Worm (Caenorhabditis elegans) whole organism, L4 larva: ENCODE measurements around the gene R13H4.7.

ENCODE experiments used
- F37D6.2 ChIP-seq: sonication (generic microtip); optimal IDR thresholded peaks from 2 replicates; lab custom pipeline; 2016; ENCODE audit warnings: mild to moderate bottlenecking, missing genetic modification characterization, missing compliant biosample characterization
- T20F7.1 ChIP-seq: fragments of 200-800 bp; sonication (Bioruptor generic); optimal IDR thresholded peaks from 2 replicates; lab custom pipeline; 2018; ENCODE audit warnings: mild to moderate bottlenecking, missing genetic modification characterization, missing compliant biosample characterization
- Y105C5A.15 ChIP-seq: fragments of 200-800 bp; sonication (Bioruptor generic); IDR thresholded peaks from 2 replicates; pipeline ENCODE4 v1.3.6; 2022; ENCODE audit warnings: missing genetic modification characterization, missing compliant biosample characterization
- Y75B8A.6 ChIP-seq: fragments of 200-800 bp; sonication (Bioruptor generic); IDR thresholded peaks from 2 replicates; pipeline ENCODE4 v1.3.6; 2022; ENCODE audit warnings: missing genetic modification reagents, missing genetic modification characterization, missing compliant biosample characterization
- aly-2 ChIP-seq: sonication (generic microtip); optimal IDR thresholded peaks from 2 replicates; lab custom pipeline; 2018; ENCODE audit warnings: missing biosample characterization, missing genetic modification characterization
- ama-1 ChIP-seq: fragments of 150-350 bp; optimal IDR thresholded peaks from 2 replicates; lab custom pipeline; 2014; ENCODE audit warnings: inconsistent platforms, mixed read lengths
- ceh-20 ChIP-seq: fragments of 200-800 bp; sonication (Bioruptor generic); IDR thresholded peaks from 2 replicates; pipeline ENCODE4 v1.3.6; 2022; ENCODE audit warnings: missing genetic modification reagents, missing genetic modification characterization, missing compliant biosample characterization
- ceh-28 ChIP-seq: fragments of 150-350 bp; optimal IDR thresholded peaks from 2 replicates; lab custom pipeline; 2014; ENCODE audit warnings: missing biosample characterization, missing genetic modification reagents, missing genetic modification characterization
- ceh-44 ChIP-seq: fragments of 200-800 bp; sonication (Bioruptor generic); IDR thresholded peaks from 2 replicates; pipeline ENCODE4 v1.3.6; 2022; ENCODE audit warnings: missing genetic modification reagents, missing genetic modification characterization, missing compliant biosample characterization
- ceh-82 ChIP-seq: sonication (generic microtip); optimal IDR thresholded peaks from 2 replicates; lab custom pipeline; 2017; ENCODE audit warnings: missing biosample characterization, missing genetic modification characterization
- cey-2 ChIP-seq: sonication (generic microtip); optimal IDR thresholded peaks from 3 replicates; lab custom pipeline; 2017; ENCODE audit warnings: missing genetic modification characterization, mild to moderate bottlenecking, missing compliant biosample characterization, antibody characterized with exemption, borderline replicate concordance; ENCODE audit not compliant: insufficient read depth
- daf-16 ChIP-seq, 3 experiments: sonication (generic microtip); optimal IDR thresholded peaks; 2 replicates each; lab custom pipeline; 2016 to 2017; ENCODE audit warnings: missing genetic modification characterization in 3 of 3, missing genetic modification reagents in 3 of 3, mild to moderate bottlenecking in 2 of 3, missing compliant biosample characterization in 2 of 3, missing biosample characterization in 1 of 3, moderate library complexity in 1 of 3
- dmd-6 ChIP-seq: fragments of 200-800 bp; sonication (Bioruptor generic); IDR thresholded peaks from 2 replicates; pipeline ENCODE4 v1.3.6; 2022; ENCODE audit warnings: missing genetic modification reagents, missing genetic modification characterization, missing compliant biosample characterization
- dve-1 ChIP-seq: sonication (generic microtip); optimal IDR thresholded peaks from 2 replicates; lab custom pipeline; 2017; ENCODE audit warnings: antibody characterized with exemption, mild to moderate bottlenecking, missing genetic modification characterization, missing compliant biosample characterization; ENCODE audit not compliant: insufficient read depth
- fos-1 ChIP-seq: fragments of 150-350 bp; optimal IDR thresholded peaks from 2 replicates; lab custom pipeline; 2014; ENCODE audit warnings: missing biosample characterization, missing genetic modification characterization
- hlh-11 ChIP-seq: fragments of 200-800 bp; sonication (Bioruptor generic); optimal IDR thresholded peaks from 2 replicates; lab custom pipeline; 2018; ENCODE audit warnings: mild to moderate bottlenecking, missing genetic modification characterization, missing compliant biosample characterization
- hlh-30 ChIP-seq: sonication (generic microtip); optimal IDR thresholded peaks from 2 replicates; lab custom pipeline; 2017; ENCODE audit warnings: antibody characterized with exemption, mild to moderate bottlenecking, missing genetic modification characterization, missing compliant biosample characterization; ENCODE audit not compliant: insufficient read depth
- hmg-1.1 ChIP-seq: fragments of 200-800 bp; sonication (Bioruptor generic); IDR thresholded peaks from 2 replicates; pipeline ENCODE4 v1.3.6; 2022; ENCODE audit warnings: missing genetic modification reagents, missing genetic modification characterization, missing compliant biosample characterization
- lin-13 ChIP-seq: fragments of 150-350 bp; optimal IDR thresholded peaks from 2 replicates; lab custom pipeline; 2014; ENCODE audit warnings: missing biosample characterization, missing genetic modification reagents, missing genetic modification characterization
- lin-15B ChIP-seq: fragments of 150-350 bp; sonication (generic microtip); optimal IDR thresholded peaks from 3 replicates; lab custom pipeline; 2014; ENCODE audit warnings: missing biosample characterization, missing genetic modification characterization
- lin-38 ChIP-seq: fragments of 200-800 bp; sonication (Bioruptor generic); IDR thresholded peaks from 2 replicates; pipeline ENCODE4 v1.3.6; 2022; ENCODE audit warnings: missing genetic modification reagents, missing genetic modification characterization, missing compliant biosample characterization
- lin-39 ChIP-seq: fragments of 150-350 bp; optimal IDR thresholded peaks from 2 replicates; lab custom pipeline; 2014; ENCODE audit warnings: missing biosample characterization, missing genetic modification reagents, missing genetic modification characterization
- lsy-2 ChIP-seq, 2 experiments: fragments of 150-350 bp in 1 of 2; sonication (generic microtip) in 1 of 2; optimal IDR thresholded peaks; 2 replicates each; lab custom pipeline; 2014 to 2017; ENCODE audit warnings: missing biosample characterization in 2 of 2, missing genetic modification characterization in 2 of 2
- madf-9 ChIP-seq: fragments of 200-800 bp; sonication (Bioruptor generic); conservative IDR thresholded peaks from 2 replicates; pipeline ENCODE4 v1.3.6; 2022; ENCODE audit warnings: missing genetic modification reagents, missing genetic modification characterization, missing compliant biosample characterization
- mdl-1 ChIP-seq, 2 experiments: fragments of 150-350 bp in 1 of 2; sonication (generic microtip) in 1 of 2; optimal IDR thresholded peaks; 2 replicates each; lab custom pipeline; 2014 to 2017; ENCODE audit warnings: missing biosample characterization in 2 of 2, missing genetic modification characterization in 2 of 2
- mdt-29 ChIP-seq: fragments of 200-800 bp; sonication (Bioruptor generic); IDR thresholded peaks from 2 replicates; pipeline ENCODE4 v1.3.6; 2022; ENCODE audit warnings: missing genetic modification reagents, missing genetic modification characterization, missing compliant biosample characterization
- mep-1 ChIP-seq: fragments of 150-350 bp; sonication (generic microtip); optimal IDR thresholded peaks from 3 replicates; lab custom pipeline; 2014; ENCODE audit warnings: missing biosample characterization, missing genetic modification characterization
- mes-2 ChIP-seq: sonication (generic microtip); optimal IDR thresholded peaks from 2 replicates; lab custom pipeline; 2016; ENCODE audit warnings: missing genotype, mild to moderate bottlenecking, missing genetic modification characterization, missing compliant biosample characterization; ENCODE audit not compliant: poor library complexity, severe bottlenecking
- mxl-3 ChIP-seq: fragments of 200-800 bp; sonication (Bioruptor generic); optimal IDR thresholded peaks from 2 replicates; lab custom pipeline; 2018; ENCODE audit warnings: mild to moderate bottlenecking, missing genetic modification characterization, missing compliant biosample characterization
- nhr-11 ChIP-seq: fragments of 150-350 bp; optimal IDR thresholded peaks from 2 replicates; lab custom pipeline; 2014; ENCODE audit warnings: missing biosample characterization, missing genetic modification characterization
- nhr-111 ChIP-seq: fragments of 200-800 bp; sonication (Bioruptor generic); optimal IDR thresholded peaks from 2 replicates; lab custom pipeline; 2018; ENCODE audit warnings: mild to moderate bottlenecking, missing genetic modification characterization, missing compliant biosample characterization
- nhr-237 ChIP-seq: sonication (generic microtip); optimal IDR thresholded peaks from 2 replicates; lab custom pipeline; 2017; ENCODE audit warnings: missing biosample characterization, missing genetic modification characterization
- nhr-28 ChIP-seq: fragments of 150-350 bp; optimal IDR thresholded peaks from 2 replicates; lab custom pipeline; 2014; ENCODE audit warnings: missing biosample characterization, missing genetic modification characterization
- nhr-41 ChIP-seq: fragments of 200-800 bp; sonication (Bioruptor generic); IDR thresholded peaks from 2 replicates; pipeline ENCODE4 v1.3.6; 2022; ENCODE audit warnings: missing genetic modification reagents, missing genetic modification characterization, missing compliant biosample characterization
- nhr-42 ChIP-seq: fragments of 200-800 bp; sonication (Bioruptor generic); IDR thresholded peaks from 2 replicates; pipeline ENCODE4 v1.3.6; 2022; ENCODE audit warnings: missing genetic modification characterization, missing compliant biosample characterization
- nhr-48 ChIP-seq: sonication (generic microtip); optimal IDR thresholded peaks from 2 replicates; lab custom pipeline; 2016; ENCODE audit warnings: mild to moderate bottlenecking, missing genetic modification characterization, missing compliant biosample characterization
- nhr-76 ChIP-seq: fragments of 150-350 bp; optimal IDR thresholded peaks from 2 replicates; lab custom pipeline; 2014; ENCODE audit warnings: missing biosample characterization, missing genetic modification characterization
- nhr-77 ChIP-seq: fragments of 150-350 bp; optimal IDR thresholded peaks from 2 replicates; lab custom pipeline; 2014; ENCODE audit warnings: missing biosample characterization, missing genetic modification characterization
- pqm-1 ChIP-seq: sonication (generic microtip); optimal IDR thresholded peaks from 2 replicates; lab custom pipeline; 2017; ENCODE audit warnings: missing biosample characterization, missing genetic modification characterization
- rbr-2 ChIP-seq: sonication (generic microtip); optimal IDR thresholded peaks from 2 replicates; lab custom pipeline; 2016; ENCODE audit warnings: missing genotype, missing genetic modification characterization, missing compliant biosample characterization
- sdz-12 ChIP-seq: fragments of 200-800 bp; sonication (Bioruptor generic); optimal IDR thresholded peaks from 2 replicates; lab custom pipeline; 2018; ENCODE audit warnings: mild to moderate bottlenecking, missing genetic modification characterization, missing compliant biosample characterization
- set-16 ChIP-seq: fragments of 200-800 bp; sonication (Bioruptor generic); IDR thresholded peaks from 2 replicates; pipeline ENCODE4 v1.3.6; 2022; ENCODE audit warnings: missing genetic modification reagents, missing genetic modification characterization, missing compliant biosample characterization
- snpc-4 ChIP-seq: fragments of 150-350 bp; optimal IDR thresholded peaks from 2 replicates; lab custom pipeline; 2014; ENCODE audit warnings: missing biosample characterization, missing genetic modification characterization
- spr-1 ChIP-seq: sonication (generic microtip); optimal IDR thresholded peaks from 2 replicates; lab custom pipeline; 2016; ENCODE audit warnings: mild to moderate bottlenecking, missing genetic modification characterization, missing compliant biosample characterization
- tag-97 ChIP-seq: fragments of 200-800 bp; sonication (Bioruptor generic); IDR thresholded peaks from 2 replicates; pipeline ENCODE4 v1.3.6; 2022; ENCODE audit warnings: missing genetic modification characterization, missing compliant biosample characterization
- tra-1 ChIP-seq: fragments of 200-800 bp; sonication (Bioruptor generic); IDR thresholded peaks from 2 replicates; pipeline ENCODE4 v1.3.6; 2022; ENCODE audit warnings: missing genetic modification reagents, missing genetic modification characterization, missing compliant biosample characterization
- unc-130 ChIP-seq: sonication (generic microtip); optimal IDR thresholded peaks from 2 replicates; lab custom pipeline; 2016; ENCODE audit warnings: missing genetic modification reagents, missing genetic modification characterization, missing compliant biosample characterization
- unc-39 ChIP-seq: sonication (generic microtip); optimal IDR thresholded peaks from 2 replicates; lab custom pipeline; 2017; ENCODE audit warnings: missing biosample characterization, missing genetic modification characterization
- zfp-3 ChIP-seq: fragments of 200-800 bp; sonication (Bioruptor generic); conservative IDR thresholded peaks from 2 replicates; pipeline ENCODE4 v1.3.6; 2022; ENCODE audit warnings: missing genetic modification reagents, missing genetic modification characterization, missing compliant biosample characterization
- zip-11 ChIP-seq: fragments of 200-800 bp; sonication (Bioruptor generic); IDR thresholded peaks from 2 replicates; pipeline ENCODE4 v1.3.6; 2022; ENCODE audit warnings: missing genetic modification characterization, missing compliant biosample characterization
- ztf-7 ChIP-seq: fragments of 150-350 bp; optimal IDR thresholded peaks from 2 replicates; lab custom pipeline; 2014; ENCODE audit warnings: missing biosample characterization, missing genetic modification characterization

Gene R13H4.7

ce11 chrV:11823978-11824377, 44.1 kb downstream of the R13H4.7 start:
- TF ChIP-seq F37D6.2 (tag; lab: Kevin White, UChicago), result no peak
- TF ChIP-seq tra-1 (GFP tag; lab: Robert Waterston, UW), result peak; percentile 80; the same call in 1 of the 2 replicates
- peak; percentile 80 for TF ChIP-seq nhr-11 (tag; lab: Kevin White, UChicago)
- TF ChIP-seq mep-1, result peak; percentile 79
- peak; percentile 43 for TF ChIP-seq hmg-1.1
- TF ChIP-seq nhr-76 (tag; lab: Kevin White, UChicago), result no peak
- TF ChIP-seq Y105C5A.15 (GFP tag; lab: Robert Waterston, UW), result no peak
- TF ChIP-seq nhr-48 (tag; lab: Kevin White, UChicago), result peak; percentile 95
- peak; percentile 68 for TF ChIP-seq pqm-1 (tag; lab: Kevin White, UChicago)
- TF ChIP-seq tag-97 (GFP tag; lab: Robert Waterston, UW), result no peak
- TF ChIP-seq hlh-11, result peak; percentile 96
- TF ChIP-seq zfp-3 (GFP tag; lab: Robert Waterston, UW), result 0 out of 2 replicates have a peak, but pooled peaks have one; percentile 26
- no peak for TF ChIP-seq unc-39 (tag; lab: Kevin White, UChicago)
- peak; percentile 95 for TF ChIP-seq hlh-30 (tag; lab: Kevin White, UChicago)
- peak; percentile 95 for TF ChIP-seq nhr-28 (tag; lab: Kevin White, UChicago)
- TF ChIP-seq nhr-237 (tag; lab: Kevin White, UChicago), result no peak
- peak; percentile 95 for TF ChIP-seq dmd-6
- TF ChIP-seq T20F7.1, result peak; percentile 14
- peak; percentile 90 for TF ChIP-seq mdt-29 (GFP tag; lab: Robert Waterston, UW)
- no peak for TF ChIP-seq ceh-82 (tag; lab: Kevin White, UChicago)
- TF ChIP-seq nhr-41 (GFP tag; lab: Robert Waterston, UW), result peak; percentile 57; the same call in 1 of the 2 replicates
- no peak for TF ChIP-seq unc-130 (GFP tag; lab: Kevin White, UChicago)
- TF ChIP-seq ztf-7 (tag; lab: Kevin White, UChicago), result no peak
- no peak for TF ChIP-seq nhr-111 (GFP tag; lab: Kevin White, UChicago)
- TF ChIP-seq ceh-28 (tag; lab: Kevin White, UChicago), result no peak
- TF ChIP-seq daf-16 (GFP tag; optimal IDR thresholded peaks at IDR 0.05; lab: Kevin White, UChicago), result peak in 1 of 2 experiments; percentile 52
- peak; percentile 89 for TF ChIP-seq daf-16 (tag; optimal IDR thresholded peaks at IDR 0.05; lab: Kevin White, UChicago)
- no peak for TF ChIP-seq sdz-12 (GFP tag; lab: Kevin White, UChicago)
- TF ChIP-seq lin-13, result peak; percentile 28
- no peak for TF ChIP-seq lin-15B
- TF ChIP-seq cey-2 (tag; lab: Kevin White, UChicago), result peak; percentile 30
- no peak for TF ChIP-seq ceh-44 (GFP tag; lab: Robert Waterston, UW)
- no peak for TF ChIP-seq rbr-2 (tag; lab: Kevin White, UChicago)
- TF ChIP-seq mxl-3 (GFP tag; lab: Kevin White, UChicago), result peak; percentile 42
- TF ChIP-seq mes-2 (tag; lab: Kevin White, UChicago), result peak; percentile 52
- TF ChIP-seq fos-1 (tag; lab: Kevin White, UChicago), result no peak
- no peak for TF ChIP-seq set-16 (GFP tag; lab: Robert Waterston, UW)
- peak; percentile 1 for TF ChIP-seq spr-1 (tag; lab: Kevin White, UChicago)
- peak; percentile 63; the same call in 1 of the 2 replicates for TF ChIP-seq ceh-20
- TF ChIP-seq lsy-2 (tag; optimal IDR thresholded peaks at IDR 0.05; lab: Kevin White, UChicago), result peak in 1 of 2 experiments; percentile 76
- TF ChIP-seq lin-39 (tag; lab: Kevin White, UChicago), result no peak
- TF ChIP-seq snpc-4 (tag; lab: Kevin White, UChicago), result no peak
- peak; percentile 79 for TF ChIP-seq ama-1 (lab: Kevin White, UChicago)
- no peak for TF ChIP-seq aly-2 (tag; lab: Kevin White, UChicago)
- no peak for TF ChIP-seq madf-9 (GFP tag; lab: Robert Waterston, UW)
- no peak for TF ChIP-seq zip-11 (GFP tag; lab: Robert Waterston, UW)
- peak; percentile 93 for TF ChIP-seq dve-1 (tag; lab: Kevin White, UChicago)
- TF ChIP-seq lin-38 (GFP tag; lab: Robert Waterston, UW), result peak; percentile 19; the same call in 1 of the 2 replicates
- TF ChIP-seq nhr-42, result peak; percentile 60; the same call in 1 of the 2 replicates
- peak in 1 of 2 experiments; percentile 81 for TF ChIP-seq mdl-1 (tag; optimal IDR thresholded peaks at IDR 0.05; lab: Kevin White, UChicago)
- TF ChIP-seq Y75B8A.6 (GFP tag; lab: Robert Waterston, UW), result 0 out of 2 replicates have a peak, but pooled peaks have one; percentile 66
- TF ChIP-seq nhr-77 (tag; lab: Kevin White, UChicago), result peak; percentile 89
